Worm (Caenorhabditis elegans): ENCODE measurements around the gene Y16B4A.2.

DNA sequence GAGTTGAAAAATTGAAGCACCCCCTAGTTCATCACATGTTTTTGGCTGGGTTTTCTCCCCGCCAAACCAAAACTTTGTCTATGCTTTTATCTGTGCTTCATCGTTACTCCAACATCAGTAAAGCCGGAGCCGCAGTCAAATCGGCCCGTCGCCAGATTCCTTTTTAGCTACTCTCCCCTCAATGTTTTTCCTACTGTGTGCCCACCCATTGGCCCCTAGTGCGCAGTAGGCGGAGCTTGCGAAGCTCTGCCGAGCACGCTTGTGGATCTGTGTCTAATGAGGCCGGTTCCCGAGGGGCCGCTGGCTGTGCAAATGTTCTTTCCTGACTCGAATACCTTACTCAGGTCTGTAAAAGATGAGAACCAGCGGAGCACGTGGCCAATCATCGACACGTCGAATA, 4.7 kb upstream of the Y16B4A.2 start:
- TF ChIP-seq snpc-4 (tag; optimal IDR thresholded peaks at IDR 0.05) (no peak), nhr-237 (tag; optimal IDR thresholded peaks at IDR 0.05) (no peak), zip-2 (tag; optimal IDR thresholded peaks at IDR 0.05) (no peak), nhr-48 (tag; optimal IDR thresholded peaks at IDR 0.05) (no peak), spr-3 (GFP tag; optimal IDR thresholded peaks at IDR 0.05) (no peak), ama-1 (optimal IDR thresholded peaks at IDR 0.05) (no peak), zfp-3 (GFP tag; conservative IDR thresholded peaks at IDR 0.05) (no peak), dpl-1 (GFP tag; optimal IDR thresholded peaks at IDR 0.05) (no peak), ceh-82 (tag; optimal IDR thresholded peaks at IDR 0.05) (no peak), sdz-12 (GFP tag; optimal IDR thresholded peaks at IDR 0.05) (no peak), mdl-1 (tag; optimal IDR thresholded peaks at IDR 0.05) (no peak)
